Fruit fly (Drosophila melanogaster): ENCODE results near the gene CG46383.
A peak's percentile ranks its signal among the peaks of the same experiment; 100 is the strongest.

The CG46383 gene

dm6 chr3R:15973488-15973975 is 22.8 kb upstream of the CG46383 start:
- TF ChIP-seq noc (tag; optimal IDR thresholded peaks at IDR 0.05): peak; percentile 59

DNA sequence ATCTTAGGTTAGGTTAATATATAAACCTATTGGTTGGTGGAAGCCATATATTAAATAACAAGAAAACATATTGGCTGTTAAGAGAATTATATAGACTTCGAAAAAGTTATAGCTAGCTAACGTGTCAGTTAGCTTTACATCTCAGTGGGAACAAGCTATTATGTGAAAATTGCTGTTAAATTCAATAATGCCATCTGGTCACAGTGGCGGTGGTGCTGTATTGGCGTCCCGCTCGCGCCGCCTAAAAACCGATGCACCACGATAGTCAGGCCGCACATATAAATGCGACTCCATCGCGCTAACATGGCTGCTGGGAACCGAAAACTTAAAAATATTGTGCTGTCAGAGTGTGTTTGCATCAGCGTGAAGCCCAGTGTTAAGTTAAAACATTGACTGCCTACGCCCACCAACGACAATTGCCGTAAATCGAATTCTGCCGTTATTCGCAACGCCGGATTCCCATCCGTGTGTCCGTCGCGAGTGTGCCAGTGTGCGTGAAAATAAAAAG is 22.3 kb upstream of the CG46383 start, which contains the start of gene Hel89B:
Gene Hel89B (plus strand): TSS at position 320 of the 508 bp plus-strand sequence.
- no peak for TF ChIP-seq noc (tag; optimal IDR thresholded peaks at IDR 0.05)

DNA sequence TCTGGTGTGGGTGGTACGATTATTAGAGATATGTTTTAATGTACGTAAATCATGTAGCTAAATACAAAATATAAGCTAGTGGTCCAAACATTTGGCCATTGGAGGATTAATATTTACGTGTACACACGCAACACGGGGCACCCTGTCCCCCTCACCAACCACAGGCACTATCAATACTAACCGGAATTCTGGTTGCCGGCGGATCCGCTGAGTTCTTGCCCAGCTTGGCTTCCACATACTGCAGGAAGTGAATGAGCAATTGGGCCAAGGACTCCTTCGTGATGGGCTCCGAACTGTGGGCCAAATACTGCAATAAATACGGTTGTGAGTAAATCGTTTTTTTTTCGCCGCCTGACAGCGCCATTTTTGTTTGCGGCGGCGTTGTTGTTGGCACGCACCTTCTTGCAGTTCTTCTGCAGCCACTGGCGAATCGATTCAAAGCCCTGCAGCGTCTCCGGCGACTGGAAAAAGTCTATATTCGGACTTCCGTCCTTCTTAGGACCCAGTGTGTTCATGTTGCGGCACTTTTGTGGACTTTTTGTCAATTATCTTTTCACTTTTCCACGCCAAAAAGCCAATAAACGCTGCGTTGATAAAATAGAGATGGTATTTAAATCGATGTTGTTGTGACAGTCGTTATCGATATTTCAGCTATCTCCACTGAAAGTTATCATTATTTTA is 21.7 kb upstream of the CG46383 start, which contains the start of gene mor:
Gene mor (minus strand): TSS at position 616 of the 681 bp plus-strand sequence.
- TF ChIP-seq noc (tag; optimal IDR thresholded peaks at IDR 0.05): no peak

dm6 chr3R:15965169-15965568 is 14.4 kb upstream of the CG46383 start, which contains the start of the genes CG32856 and Rbf2:
CG32856 (minus strand) TSS chr3R:15965351.
Rbf2 (plus strand) TSS chr3R:15965446.
- peak; percentile 92 for TF ChIP-seq noc (tag; optimal IDR thresholded peaks at IDR 0.05)

dm6 chr3R:15963690-15964281 is 13.0 kb upstream of the CG46383 start, which contains the start of the genes CG4287 and CG5516:
CG4287 (minus strand) TSS chr3R:15963867.
CG5516 (plus strand) TSS chr3R:15963884.
- no peak for TF ChIP-seq noc (tag; optimal IDR thresholded peaks at IDR 0.05)

- no peak for TF ChIP-seq noc (tag; optimal IDR thresholded peaks at IDR 0.05)
Measured at dm6 chr3R:15947605-15948004, 3.1 kb downstream of the CG46383 start.

DNA sequence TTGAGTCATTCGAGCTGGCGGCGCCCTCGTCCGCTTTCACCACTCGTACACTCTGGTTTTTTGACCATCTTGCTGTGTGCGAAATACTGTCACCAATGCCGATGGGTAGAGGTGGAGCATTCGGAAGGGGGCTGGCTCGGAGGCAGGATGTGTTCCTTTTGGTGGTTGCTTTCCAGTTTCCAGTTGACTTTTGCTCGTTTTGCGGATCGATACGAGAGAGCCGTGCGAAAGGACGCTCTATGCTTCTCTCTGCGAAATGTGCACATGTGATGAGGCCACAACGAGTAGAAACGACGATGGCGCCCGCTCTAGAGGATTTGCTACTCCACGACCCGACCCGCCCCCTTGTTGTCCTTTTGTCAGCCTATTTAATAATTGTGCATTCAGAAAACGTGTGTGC is 13.0 kb downstream of the CG46383 start:
- TF ChIP-seq noc (tag; optimal IDR thresholded peaks at IDR 0.05): no peak

DNA sequence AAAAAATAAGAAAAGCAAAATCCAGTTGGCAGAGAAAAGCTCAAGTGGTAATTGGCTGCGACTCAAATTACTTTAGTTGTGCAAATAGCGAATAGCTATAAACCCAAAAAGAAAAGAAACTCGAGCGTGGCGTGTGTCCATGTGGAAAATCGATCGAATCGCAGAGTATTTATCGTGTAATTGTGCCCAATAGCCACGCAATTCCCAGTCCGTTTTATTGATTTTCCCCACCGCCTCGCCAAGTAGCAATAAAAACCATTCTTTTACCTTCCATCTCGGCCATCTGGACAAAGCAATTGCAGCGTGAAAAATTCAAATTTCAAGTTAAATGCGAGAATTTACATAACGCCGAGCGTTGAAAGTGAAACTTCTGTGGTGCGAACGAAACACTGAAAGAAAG is 15.2 kb downstream of the CG46383 start:
- no peak for TF ChIP-seq noc (tag; optimal IDR thresholded peaks at IDR 0.05)

DNA sequence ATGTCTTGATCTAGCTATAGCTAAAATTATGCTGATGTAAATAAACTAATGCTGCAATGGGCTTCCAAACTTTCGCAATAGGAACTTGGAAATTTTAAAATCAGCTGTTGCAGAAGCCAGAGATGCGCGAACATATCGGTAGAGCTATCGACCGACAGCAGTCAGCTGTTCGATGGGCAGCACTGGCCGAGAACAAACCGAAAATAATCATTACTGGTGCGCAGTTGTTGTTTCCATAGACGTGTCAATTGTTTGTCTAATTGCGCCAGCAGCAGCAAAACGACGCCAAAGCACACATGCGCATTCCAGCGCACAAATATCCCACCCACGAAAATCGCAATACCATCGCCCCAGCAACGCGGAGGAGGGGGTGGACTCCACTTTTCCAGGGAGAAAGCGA is 15.8 kb downstream of the CG46383 start, which contains the start of gene Sap47:
Gene Sap47 (plus strand): TSS at position 149 of the 400 bp plus-strand sequence.
- TF ChIP-seq noc (tag; optimal IDR thresholded peaks at IDR 0.05): no peak

DNA sequence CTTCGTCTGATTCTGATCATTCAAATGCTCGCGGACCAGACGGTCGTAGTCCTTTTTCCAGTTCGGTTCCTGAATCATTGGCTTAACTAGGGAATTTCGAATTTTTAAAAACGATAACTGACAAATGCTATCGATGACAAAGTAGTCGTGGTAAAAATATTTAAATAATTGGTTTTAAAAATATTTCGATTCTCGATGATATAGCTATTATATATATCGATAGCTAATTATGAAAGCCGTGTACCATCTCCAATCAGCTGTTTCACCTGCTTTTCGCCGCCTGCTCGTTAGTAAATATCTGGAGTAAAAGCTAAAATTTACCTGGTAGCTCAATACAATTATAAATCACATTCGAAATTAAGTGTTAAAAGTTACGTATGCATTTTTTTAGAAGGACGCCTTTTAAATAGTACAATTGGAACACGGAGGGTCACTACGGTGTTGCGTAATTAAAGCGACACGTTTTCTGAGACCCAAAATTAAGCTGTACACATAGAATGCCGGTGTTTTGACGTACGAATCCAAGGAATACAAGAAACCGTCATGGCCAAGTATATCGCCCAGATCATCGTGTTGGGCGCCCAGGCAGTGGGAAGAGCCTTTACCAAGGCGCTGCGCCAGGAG is 17.0 kb downstream of the CG46383 start, which contains the start of the genes CG5478 and blp:
Gene CG5478 (minus strand): TSS at position 126 of the 624 bp plus-strand sequence.
Gene blp (plus strand): TSS at position 239 of the 624 bp plus-strand sequence.
- no peak for TF ChIP-seq noc (tag; optimal IDR thresholded peaks at IDR 0.05)

DNA sequence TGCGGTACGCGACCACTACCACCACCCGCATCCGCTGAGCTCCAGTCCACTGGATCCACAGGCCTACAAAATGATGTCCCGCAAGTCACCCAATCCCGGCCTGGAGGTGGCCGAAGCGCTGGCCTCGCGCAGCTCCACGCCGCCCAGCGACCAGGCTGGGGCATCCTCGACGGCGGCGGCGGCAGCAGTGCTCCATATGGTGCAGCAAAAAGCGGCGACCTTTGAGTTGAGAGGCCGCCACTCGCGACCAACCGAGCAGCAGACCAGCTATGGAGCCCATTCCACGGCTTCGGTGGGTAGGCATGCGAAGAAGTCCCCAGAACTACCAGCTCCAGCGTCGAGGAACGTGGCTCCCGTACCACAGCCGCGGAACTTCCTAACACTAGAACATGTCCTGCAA is 20.7 kb downstream of the CG46383 start:
- TF ChIP-seq noc (tag; optimal IDR thresholded peaks at IDR 0.05): no peak

- TF ChIP-seq noc (tag; optimal IDR thresholded peaks at IDR 0.05): no peak
Measured at dm6 chr3R:15928127-15928526, 22.6 kb downstream of the CG46383 start.

DNA sequence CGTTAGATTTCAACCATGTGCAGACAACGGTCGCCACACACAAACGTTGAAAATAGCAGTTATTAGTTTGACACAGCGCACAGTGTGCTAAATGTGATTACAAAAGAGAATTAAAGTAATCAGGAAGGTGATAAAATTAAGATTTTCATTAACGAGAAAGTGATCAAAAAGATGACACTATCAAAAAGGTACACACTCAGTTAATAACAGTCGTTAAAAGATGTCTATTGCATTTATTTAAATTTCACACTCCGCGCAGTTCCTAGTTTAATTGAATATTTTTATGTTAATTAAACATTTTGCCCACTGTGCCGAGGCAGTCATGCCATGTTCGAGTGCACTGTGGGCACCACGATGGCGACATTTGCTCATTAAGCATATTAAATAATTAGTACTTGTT is 23.6 kb downstream of the CG46383 start:
- TF ChIP-seq noc (tag; optimal IDR thresholded peaks at IDR 0.05): peak; percentile 30

dm6 chr3R:15925939-15926338 is 24.8 kb downstream of the CG46383 start:
- no peak for TF ChIP-seq noc (tag; optimal IDR thresholded peaks at IDR 0.05)

DNA sequence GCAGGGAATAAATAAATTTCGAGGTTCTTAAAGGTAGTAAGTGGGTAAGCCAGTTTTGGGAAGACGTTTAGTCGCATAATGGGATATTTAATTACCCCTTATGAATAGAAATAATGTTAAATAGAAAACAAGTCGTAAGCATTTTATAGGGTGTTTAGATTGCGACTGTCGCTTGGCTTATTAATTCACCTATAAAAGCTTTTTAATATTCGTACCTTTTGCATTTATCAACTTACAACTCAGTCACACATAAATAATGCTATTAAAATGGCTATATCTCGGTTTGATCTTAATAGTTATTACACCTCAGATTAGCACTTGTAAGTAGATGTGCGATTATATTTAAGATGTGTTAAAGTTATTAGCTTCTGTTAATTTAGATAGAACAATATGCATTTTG is 25.4 kb downstream of the CG46383 start, which contains the start of gene CG34276:
Gene CG34276 (plus strand): TSS at position 301 of the 400 bp plus-strand sequence.
- TF ChIP-seq noc (tag; optimal IDR thresholded peaks at IDR 0.05): no peak
